Worm (Caenorhabditis elegans): ENCODE results near the gene C27C12.4.

- TF ChIP-seq nhr-237 (tag; optimal IDR thresholded peaks at IDR 0.05) (no peak), fkh-10 (GFP tag; optimal IDR thresholded peaks at IDR 0.05) (no peak), ceh-82 (tag; optimal IDR thresholded peaks at IDR 0.05) (no peak), fos-1 (tag; optimal IDR thresholded peaks at IDR 0.05) (no peak), unc-39 (tag; optimal IDR thresholded peaks at IDR 0.05) (no peak), pha-4 (tag; optimal IDR thresholded peaks at IDR 0.05) (no peak), egl-27 (tag; optimal IDR thresholded peaks at IDR 0.05) (no peak), pqm-1 (tag; optimal IDR thresholded peaks at IDR 0.05) (no peak), snpc-4 (tag; optimal IDR thresholded peaks at IDR 0.05) (no peak), elt-1 (tag; optimal IDR thresholded peaks at IDR 0.05) (no peak), nhr-28 (tag; optimal IDR thresholded peaks at IDR 0.05) (no peak), ceh-28 (tag; optimal IDR thresholded peaks at IDR 0.05) (no peak), R02D3.7 (tag; optimal IDR thresholded peaks at IDR 0.05) (no peak)
Observed at ce11 chrX:14865744-14866143, 11.9 kb downstream of the C27C12.4 start, which contains the start of gene C27C12.3.
